Worm (Caenorhabditis elegans) whole organism, L3 larva: ENCODE measurements around the gene glc-3.

ENCODE experiments used
- ceh-28 ChIP-seq: fragments of 150-350 bp; optimal IDR thresholded peaks from 2 replicates; lab custom pipeline; 2014; ENCODE audit warnings: missing biosample characterization, missing genetic modification reagents, missing genetic modification characterization
- eor-1 ChIP-seq, 2 experiments: fragments of 150-350 bp; optimal IDR thresholded peaks; 2 replicates each; lab custom pipeline; 2014 to 2018; ENCODE audit warnings: missing biosample characterization in 2 of 2, missing genetic modification characterization in 2 of 2
- lin-39 ChIP-seq: fragments of 150-350 bp; optimal IDR thresholded peaks from 2 replicates; lab custom pipeline; 2018; ENCODE audit warnings: missing biosample characterization, missing genetic modification reagents, missing genetic modification characterization
- nhr-12 ChIP-seq: fragments of 150-350 bp; optimal IDR thresholded peaks from 2 replicates; lab custom pipeline; 2014; ENCODE audit warnings: missing biosample characterization, missing genetic modification characterization
- nhr-237 ChIP-seq: fragments of 150-350 bp; optimal IDR thresholded peaks from 2 replicates; lab custom pipeline; 2014; ENCODE audit warnings: missing biosample characterization, missing genetic modification characterization
- nhr-28 ChIP-seq: fragments of 150-350 bp; optimal IDR thresholded peaks from 2 replicates; lab custom pipeline; 2014; ENCODE audit warnings: missing biosample characterization, missing genetic modification characterization
- nhr-77 ChIP-seq: fragments of 150-350 bp; optimal IDR thresholded peaks from 2 replicates; lab custom pipeline; 2014; ENCODE audit warnings: missing biosample characterization, missing genetic modification characterization
- pha-4 ChIP-seq: fragments of 150-350 bp; optimal IDR thresholded peaks from 2 replicates; lab custom pipeline; 2014; ENCODE audit warnings: missing biosample characterization, missing genetic modification reagents, missing genetic modification characterization
- skn-1 ChIP-seq: fragments of 150-350 bp; optimal IDR thresholded peaks from 2 replicates; lab custom pipeline; 2014; ENCODE audit warnings: missing biosample characterization, missing genetic modification characterization
- snpc-4 ChIP-seq: fragments of 150-350 bp; optimal IDR thresholded peaks from 2 replicates; lab custom pipeline; 2014; ENCODE audit warnings: missing biosample characterization, missing genetic modification characterization
- unc-39 ChIP-seq: sonication (generic microtip); optimal IDR thresholded peaks from 4 replicates; lab custom pipeline; 2017; ENCODE audit warnings: missing biosample characterization, missing genetic modification characterization
- ztf-11 ChIP-seq: fragments of 150-350 bp; optimal IDR thresholded peaks from 2 replicates; lab custom pipeline; 2014; ENCODE audit warnings: missing biosample characterization, missing genetic modification characterization

- TF ChIP-seq snpc-4 (no peak), eor-1 (tag; optimal IDR thresholded peaks at IDR 0.05; lab: Kevin White, UChicago) (no peak), nhr-237 (tag; lab: Kevin White, UChicago) (no peak), unc-39 (tag; lab: Kevin White, UChicago) (no peak), nhr-12 (tag; lab: Kevin White, UChicago) (no peak), nhr-28 (tag; lab: Kevin White, UChicago) (no peak), lin-39 (tag; lab: Kevin White, UChicago) (no peak), ceh-28 (tag; lab: Kevin White, UChicago) (no peak), skn-1 (no peak), pha-4 (tag; lab: Kevin White, UChicago) (no peak), ztf-11 (tag; lab: Kevin White, UChicago) (no peak), nhr-77 (tag; lab: Kevin White, UChicago) (no peak)
Measured at ce11 chrV:5423120-5423519, 30.4 kb downstream of the glc-3 start, which contains the start of gene cyp-14A5.
